Worm (Caenorhabditis elegans): Measurements from ENCODE around the gene srw-73.

The srw-73 gene

DNA sequence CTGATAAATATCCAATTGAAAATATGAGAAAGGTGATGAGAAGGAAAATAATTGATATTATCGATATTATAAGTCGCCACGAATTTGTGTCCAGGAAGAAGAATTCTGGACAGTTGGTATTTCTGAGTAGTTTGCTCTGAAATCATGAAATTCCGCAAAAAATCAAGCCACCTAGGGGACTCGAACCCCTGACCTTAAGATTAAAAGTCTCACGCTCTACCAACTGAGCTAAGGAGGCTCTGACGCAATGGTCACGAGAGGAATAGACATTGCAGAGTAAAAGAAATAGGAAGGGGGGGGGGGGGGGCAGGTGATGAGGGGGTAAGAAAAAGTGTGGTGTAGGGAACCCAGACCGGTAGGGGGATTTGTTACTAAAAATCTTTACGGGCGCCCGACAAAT lies 33.6 kb upstream of the srw-73 start:
- TF ChIP-seq blmp-1 (tag; optimal IDR thresholded peaks at IDR 0.05) (no peak), nhr-237 (tag; optimal IDR thresholded peaks at IDR 0.05) (no peak), cnd-1 (tag; optimal IDR thresholded peaks at IDR 0.05) (peak; percentile 51), pha-4 (tag; optimal IDR thresholded peaks at IDR 0.05) (no peak), unc-62 (GFP tag; optimal IDR thresholded peaks at IDR 0.05) (no peak), mab-5 (tag; optimal IDR thresholded peaks at IDR 0.05) (no peak), nhr-2 (tag; optimal IDR thresholded peaks at IDR 0.05) (no peak), mls-2 (tag; optimal IDR thresholded peaks at IDR 0.05) (peak; percentile 14), ces-1 (GFP tag; optimal IDR thresholded peaks at IDR 0.05) (no peak), snpc-4 (tag; optimal IDR thresholded peaks at IDR 0.05) (no peak), sptf-1 (tag; optimal IDR thresholded peaks at IDR 0.05) (peak; percentile 75), unc-39 (tag; optimal IDR thresholded peaks at IDR 0.05) (no peak), sem-2 (GFP tag; optimal IDR thresholded peaks at IDR 0.05) (peak; percentile 36), hlh-1 (tag; optimal IDR thresholded peaks at IDR 0.05) (peak; percentile 3), nhr-28 (tag; optimal IDR thresholded peaks at IDR 0.05) (no peak), ham-2 (GFP tag; optimal IDR thresholded peaks at IDR 0.05) (no peak), drap-1 (GFP tag; optimal IDR thresholded peaks at IDR 0.05) (peak; percentile 47), elt-1 (tag; optimal IDR thresholded peaks at IDR 0.05; ENCODE audit: borderline replicate concordance, insufficient read depth) (no peak), flh-1 (GFP tag; optimal IDR thresholded peaks at IDR 0.05) (peak; percentile 17), unc-120 (tag; optimal IDR thresholded peaks at IDR 0.05; ENCODE audit: poor library complexity, severe bottlenecking) (no peak), tbx-8 (GFP tag; optimal IDR thresholded peaks at IDR 0.05) (no peak), lsy-2 (tag; optimal IDR thresholded peaks at IDR 0.05) (no peak), M03D4.4 (tag; optimal IDR thresholded peaks at IDR 0.05) (peak; percentile 66)

DNA sequence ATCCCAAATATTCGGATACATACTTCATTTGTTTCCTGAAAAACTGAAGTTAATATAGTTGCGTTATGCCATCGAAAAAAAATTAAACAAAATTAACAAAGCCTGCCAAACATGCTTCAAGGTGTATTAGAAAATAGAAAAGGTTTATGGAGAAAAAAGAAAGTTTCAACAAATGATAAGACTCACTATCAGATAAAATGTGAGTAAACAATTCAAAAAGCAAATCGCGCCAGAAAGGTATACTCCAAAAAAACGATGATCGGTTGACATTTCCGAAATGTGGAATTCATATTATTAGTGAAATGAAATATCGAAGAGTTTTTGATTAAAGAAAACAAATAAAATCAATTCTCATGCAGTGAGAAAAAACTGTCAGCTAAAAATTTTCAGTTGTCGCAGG lies 32.5 kb upstream of the srw-73 start, which contains the start of gene Y70C5A.3:
TSS of gene Y70C5A.3 (minus strand) at position 50 of the 400 bp plus-strand sequence.
- TF ChIP-seq hlh-1 (tag; optimal IDR thresholded peaks at IDR 0.05) (no peak), elt-3 (tag; optimal IDR thresholded peaks at IDR 0.05) (no peak), unc-120 (tag; optimal IDR thresholded peaks at IDR 0.05; ENCODE audit: poor library complexity, severe bottlenecking) (no peak), bed-3 (GFP tag; optimal IDR thresholded peaks at IDR 0.05) (no peak), unc-39 (tag; optimal IDR thresholded peaks at IDR 0.05) (no peak), nhr-76 (tag; optimal IDR thresholded peaks at IDR 0.05) (no peak), ceh-83 (GFP tag; optimal IDR thresholded peaks at IDR 0.05) (no peak), mep-1 (tag; optimal IDR thresholded peaks at IDR 0.05) (no peak), drap-1 (GFP tag; optimal IDR thresholded peaks at IDR 0.05) (no peak), nhr-2 (tag; optimal IDR thresholded peaks at IDR 0.05) (no peak), lin-32 (GFP tag; optimal IDR thresholded peaks at IDR 0.05) (no peak)

DNA sequence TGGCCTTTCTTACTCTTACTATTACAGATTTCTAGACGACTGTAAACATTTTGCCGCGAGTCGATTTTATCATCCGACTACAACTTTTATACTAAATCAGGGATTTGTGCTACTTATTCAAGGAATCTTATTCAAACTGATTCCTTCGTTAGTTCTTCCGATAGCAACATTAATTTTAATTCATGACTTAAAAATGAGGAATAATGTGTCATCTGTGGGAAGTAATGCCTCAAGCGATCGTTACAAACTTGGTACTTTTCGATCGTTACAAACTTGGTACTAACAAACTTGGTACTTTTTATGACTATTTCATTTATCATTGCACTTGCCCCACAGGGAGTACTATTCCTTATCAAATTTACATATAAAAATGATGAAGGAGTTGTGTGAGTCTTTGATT lies 29.1 kb upstream of the srw-73 start, which contains the start of gene Y70C5A.4:
TSS of gene Y70C5A.4 (plus strand) at position 301 of the 400 bp plus-strand sequence.
- TF ChIP-seq tbx-8 (GFP tag; optimal IDR thresholded peaks at IDR 0.05): no peak
- no peak for TF ChIP-seq nhr-237 (tag; optimal IDR thresholded peaks at IDR 0.05)
- TF ChIP-seq snpc-4 (tag; optimal IDR thresholded peaks at IDR 0.05): no peak
- no peak for TF ChIP-seq nhr-12 (tag; optimal IDR thresholded peaks at IDR 0.05)
- no peak for TF ChIP-seq nhr-2 (tag; optimal IDR thresholded peaks at IDR 0.05)
- no peak for TF ChIP-seq drap-1 (GFP tag; optimal IDR thresholded peaks at IDR 0.05)

DNA sequence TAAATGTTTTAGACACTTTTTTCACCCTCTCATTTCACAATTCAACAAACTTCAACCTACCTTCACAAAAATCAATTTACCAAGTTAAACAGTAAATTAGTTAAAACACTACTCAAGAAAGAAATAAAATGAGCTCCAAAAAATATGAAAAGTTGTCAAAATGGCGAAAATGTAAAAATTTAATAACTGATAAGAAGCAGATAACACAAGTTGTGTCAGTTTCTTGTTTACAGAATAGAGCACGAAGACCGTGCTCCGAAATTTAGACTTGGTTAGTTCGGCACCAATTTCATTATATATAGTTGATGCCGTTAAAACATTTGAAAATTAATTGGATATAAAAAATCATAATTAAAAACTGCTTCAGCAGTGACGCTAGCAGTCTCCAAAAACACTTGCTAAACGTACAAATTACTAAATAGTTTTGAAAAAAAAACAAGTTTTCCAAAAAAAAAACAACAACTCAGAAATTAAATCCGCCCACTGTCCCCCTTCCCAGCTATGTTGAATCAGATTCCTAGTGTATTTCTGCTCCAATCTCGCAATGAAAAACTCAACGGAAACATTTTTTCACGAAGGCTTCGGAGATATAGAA lies 22.6 kb upstream of the srw-73 start, which contains the start of gene srw-54:
TSS of gene srw-54 (plus strand) at position 545 of the 595 bp plus-strand sequence.
- TF ChIP-seq unc-62 (GFP tag; optimal IDR thresholded peaks at IDR 0.05): no peak
- no peak for TF ChIP-seq flh-1 (GFP tag; optimal IDR thresholded peaks at IDR 0.05)
- TF ChIP-seq nhr-12 (tag; optimal IDR thresholded peaks at IDR 0.05): no peak
- TF ChIP-seq blmp-1 (tag; optimal IDR thresholded peaks at IDR 0.05): no peak
- no peak for TF ChIP-seq bed-3 (GFP tag; optimal IDR thresholded peaks at IDR 0.05)
- TF ChIP-seq unc-39 (tag; optimal IDR thresholded peaks at IDR 0.05): no peak
- no peak for TF ChIP-seq lin-32 (GFP tag; optimal IDR thresholded peaks at IDR 0.05)
- TF ChIP-seq nhr-237 (tag; optimal IDR thresholded peaks at IDR 0.05): no peak
- no peak for TF ChIP-seq drap-1 (GFP tag; optimal IDR thresholded peaks at IDR 0.05)
- no peak for TF ChIP-seq zip-8 (tag; optimal IDR thresholded peaks at IDR 0.05)
- TF ChIP-seq ceh-83 (GFP tag; optimal IDR thresholded peaks at IDR 0.05): no peak
- TF ChIP-seq cnd-1 (tag; optimal IDR thresholded peaks at IDR 0.05): no peak
- TF ChIP-seq sem-2 (GFP tag; optimal IDR thresholded peaks at IDR 0.05): no peak
